Fruit fly (Drosophila melanogaster) whole organism: Measurements from ENCODE around the gene CG31288.

Experiments
- CG8478 ChIP-seq: fragments of >200 bp; optimal IDR thresholded peaks from 2 replicates; lab custom pipeline; 2018; ENCODE audit warnings: inconsistent platforms
- Dll ChIP-seq: fragments of >200 bp; optimal IDR thresholded peaks from 2 replicates; lab custom pipeline; 2017
- EcR ChIP-seq, 2 experiments: fragments of >200 bp; optimal IDR thresholded peaks; 2 replicates each; lab custom pipeline; 2017; ENCODE audit warnings: missing biosample characterization in 2 of 2, missing genetic modification characterization in 2 of 2, missing genetic modification reagents in 2 of 2
- pan ChIP-seq: fragments of >200 bp; optimal IDR thresholded peaks from 2 replicates; lab custom pipeline; 2017
- psq ChIP-seq: fragments of >200 bp; optimal IDR thresholded peaks from 2 replicates; lab custom pipeline; 2017
- usp ChIP-seq: fragments of >200 bp; optimal IDR thresholded peaks from 2 replicates; lab custom pipeline; 2017; ENCODE audit warnings: missing biosample characterization, missing genetic modification characterization, mixed read lengths

The CG31288 gene

DNA sequence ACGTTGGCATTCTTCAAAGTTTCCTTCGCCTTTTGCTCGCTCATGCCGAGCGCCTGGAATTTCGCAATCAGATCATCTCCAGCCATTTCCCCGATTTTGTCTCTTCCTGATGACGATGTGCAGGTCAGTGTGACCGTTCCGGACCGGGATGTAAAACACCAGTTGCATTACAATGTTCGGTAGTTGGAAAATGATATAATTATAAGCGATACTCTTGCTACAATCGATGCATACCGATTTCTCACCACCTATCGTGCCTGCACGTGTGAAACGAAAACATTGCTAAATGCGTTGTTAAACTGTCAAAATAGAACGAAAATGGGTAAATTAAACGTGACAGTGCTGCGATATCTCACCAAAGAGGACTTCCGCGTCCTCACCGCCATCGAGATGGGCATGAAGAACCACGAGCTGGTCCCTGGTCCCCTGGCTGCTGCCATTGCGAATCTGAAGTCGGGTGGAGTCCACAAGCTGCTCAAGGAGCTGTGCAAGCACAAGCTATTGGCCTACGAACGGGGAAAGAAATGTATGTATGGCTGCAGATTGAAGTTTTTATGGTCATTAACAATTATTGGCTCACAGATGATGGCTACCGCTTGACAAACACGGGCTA, 33.7 kb downstream of the CG31288 start, which contains the start of the genes GlnRS and RIOK2:
GlnRS (minus strand) TSS at position 133 of the 613 bp plus-strand sequence.
RIOK2 (plus strand) TSS at position 256 of the 613 bp plus-strand sequence.
- TF ChIP-seq Dll (lab: Kevin White, UChicago) (no peak), CG8478 (lab: Kevin White, UChicago) (no peak), EcR (GFP tag; optimal IDR thresholded peaks at IDR 0.05; lab: Kevin White, UChicago) (no peak), psq (lab: Kevin White, UChicago) (no peak), pan (lab: Kevin White, UChicago) (no peak), usp (GFP tag; lab: Kevin White, UChicago) (no peak)

DNA sequence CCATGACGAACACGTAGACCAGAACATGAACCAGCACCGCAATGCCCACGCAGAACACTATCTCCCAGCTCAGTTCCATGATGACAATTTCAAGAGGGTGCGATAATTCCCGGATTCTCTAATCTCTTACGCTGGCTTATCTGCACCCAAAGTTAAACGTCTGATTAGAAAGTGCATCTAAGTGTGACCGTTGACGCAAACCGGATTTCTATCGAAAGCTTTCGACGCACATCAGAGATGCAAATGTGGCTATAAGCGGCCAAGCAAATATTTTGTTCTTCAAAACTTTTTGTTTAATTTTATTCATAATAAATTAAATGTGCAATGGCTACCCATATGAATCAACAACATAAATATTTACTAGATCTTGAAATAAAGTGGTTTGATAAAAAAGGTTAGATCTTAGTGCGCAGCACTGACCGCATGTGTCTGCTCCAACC, 37.0 kb downstream of the CG31288 start, which contains the start of the genes Kdsr and CG11858:
Kdsr (minus strand) TSS at position 177 of the 440 bp plus-strand sequence.
CG11858 (plus strand) TSS at position 420 of the 440 bp plus-strand sequence.
- TF ChIP-seq psq (lab: Kevin White, UChicago) (no peak), EcR (GFP tag; optimal IDR thresholded peaks at IDR 0.05; lab: Kevin White, UChicago) (no peak), usp (GFP tag; lab: Kevin White, UChicago) (no peak), pan (lab: Kevin White, UChicago) (no peak), CG8478 (lab: Kevin White, UChicago) (no peak), Dll (lab: Kevin White, UChicago) (no peak)

DNA sequence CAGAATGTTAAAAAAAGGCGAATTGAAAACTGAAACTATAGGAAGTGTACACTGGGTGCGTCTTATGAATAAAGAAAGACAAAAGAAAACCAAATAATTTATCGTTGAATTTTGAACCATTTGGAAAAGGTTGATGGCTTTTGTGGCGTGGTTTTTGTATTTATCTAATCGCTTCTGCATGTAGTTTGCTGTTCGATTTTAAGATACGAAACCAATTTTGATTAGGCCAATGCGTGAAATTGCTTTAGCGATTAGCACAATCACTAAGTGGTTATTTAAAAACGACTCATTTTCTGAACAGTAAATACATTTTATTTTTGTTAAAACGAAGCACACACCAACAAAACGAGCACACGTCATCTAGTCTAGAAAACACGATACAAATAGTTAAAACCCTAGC, 38.7 kb downstream of the CG31288 start:
- TF ChIP-seq Dll (lab: Kevin White, UChicago), result no peak
- TF ChIP-seq psq (lab: Kevin White, UChicago), result no peak
- no peak for TF ChIP-seq EcR (GFP tag; optimal IDR thresholded peaks at IDR 0.05; lab: Kevin White, UChicago)
- no peak for TF ChIP-seq usp (GFP tag; lab: Kevin White, UChicago)
- no peak for TF ChIP-seq pan (lab: Kevin White, UChicago)
- no peak for TF ChIP-seq CG8478 (lab: Kevin White, UChicago)

dm6 chr3R:25258628-25259240, 40.6 kb downstream of the CG31288 start, which contains the start of gene CG11857:
CG11857 (plus strand) TSS chr3R:25258898.
- no peak for TF ChIP-seq psq (lab: Kevin White, UChicago)
- TF ChIP-seq CG8478 (lab: Kevin White, UChicago), result no peak
- TF ChIP-seq Dll (lab: Kevin White, UChicago), result no peak
- no peak for TF ChIP-seq usp (GFP tag; lab: Kevin White, UChicago)
- TF ChIP-seq EcR (GFP tag; optimal IDR thresholded peaks at IDR 0.05; lab: Kevin White, UChicago), result no peak
- no peak for TF ChIP-seq pan (lab: Kevin White, UChicago)

- TF ChIP-seq CG8478 (lab: Kevin White, UChicago), result no peak
- no peak for TF ChIP-seq psq (lab: Kevin White, UChicago)
These were observed 49.9 kb downstream of the CG31288 start, which contains the start of gene Nup358 for dm6 chr3R:25249145-25250141. Nup358 (plus strand) TSS chr3R:25249348.
